Worm (Caenorhabditis elegans) whole organism, midembryonic: ENCODE results near the gene set-15.

ENCODE experiments used
- T22C8.4 ChIP-seq: fragments of 200-800 bp; sonication (Bioruptor generic); IDR thresholded peaks from 2 replicates; pipeline ENCODE4 v1.3.6; 2022; ENCODE audit warnings: missing genetic modification characterization, missing compliant biosample characterization
- cog-1 ChIP-seq: sonication (generic microtip); optimal IDR thresholded peaks from 2 replicates; lab custom pipeline; 2016; ENCODE audit warnings: missing genetic modification characterization, missing compliant biosample characterization
- flt-1 ChIP-seq: fragments of 200-800 bp; sonication (Bioruptor generic); IDR thresholded peaks from 2 replicates; pipeline ENCODE4 v1.3.6; 2022; ENCODE audit warnings: missing genetic modification characterization, missing compliant biosample characterization
- klf-2 ChIP-seq: fragments of 200-800 bp; sonication (Bioruptor generic); conservative IDR thresholded peaks from 2 replicates; pipeline ENCODE4 v1.3.6; 2022; ENCODE audit warnings: missing genetic modification reagents, missing genetic modification characterization, missing compliant biosample characterization
- med-1 ChIP-seq: sonication (generic microtip); optimal IDR thresholded peaks from 2 replicates; lab custom pipeline; 2017; ENCODE audit warnings: missing genetic modification characterization, mild to moderate bottlenecking, missing compliant biosample characterization, antibody characterized with exemption, missing genetic modification reagents; ENCODE audit not compliant: insufficient read depth
- ref-1 ChIP-seq: fragments of 200-800 bp; sonication (Bioruptor generic); conservative IDR thresholded peaks from 2 replicates; pipeline ENCODE4 v1.3.6; 2022; ENCODE audit warnings: missing genetic modification reagents, missing genetic modification characterization, missing compliant biosample characterization
- tab-1 ChIP-seq: fragments of 200-800 bp; sonication (Bioruptor generic); IDR thresholded peaks from 2 replicates; pipeline ENCODE4 v1.3.6; 2022; ENCODE audit warnings: missing genetic modification characterization, missing compliant biosample characterization
- ztf-23 ChIP-seq: fragments of 200-800 bp; sonication (Bioruptor generic); IDR thresholded peaks from 2 replicates; pipeline ENCODE4 v1.3.6; 2022; ENCODE audit warnings: missing genetic modification reagents, missing genetic modification characterization, missing compliant biosample characterization
- ztf-29 ChIP-seq: fragments of 200-800 bp; sonication (Bioruptor generic); IDR thresholded peaks from 2 replicates; pipeline ENCODE4 v1.3.6; 2022; ENCODE audit warnings: missing genetic modification reagents, missing genetic modification characterization, missing compliant biosample characterization

DNA sequence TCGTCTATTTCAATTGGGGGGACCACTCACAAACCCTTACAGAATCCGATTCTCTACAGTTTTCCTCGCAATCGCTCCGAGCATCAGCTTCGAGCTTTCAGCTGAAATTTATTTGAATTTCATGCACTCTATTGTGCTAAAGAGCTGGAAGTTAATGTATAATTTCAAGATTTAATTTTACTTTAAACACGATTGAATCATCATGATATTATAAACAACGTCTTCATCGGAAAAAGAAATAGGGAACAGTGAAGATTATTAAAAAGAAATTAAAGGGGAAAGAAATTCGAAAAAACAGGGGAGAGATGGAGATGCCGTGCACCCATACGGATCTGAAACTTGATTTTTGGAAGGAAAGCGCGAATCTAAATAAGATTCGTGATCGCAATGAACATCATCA, 35.9 kb downstream of the set-15 start, which contains the start of gene hoe-1:
- TF ChIP-seq T22C8.4: no peak
- no peak for TF ChIP-seq cog-1 (tag; lab: Kevin White, UChicago)
- no peak for TF ChIP-seq flt-1 (GFP tag; lab: Robert Waterston, UW)
- TF ChIP-seq ztf-29 (GFP tag; lab: Robert Waterston, UW): no peak
- no peak for TF ChIP-seq tab-1 (GFP tag; lab: Robert Waterston, UW)
- no peak for TF ChIP-seq ref-1 (GFP tag; lab: Robert Waterston, UW)
- no peak for TF ChIP-seq ztf-23 (GFP tag; lab: Robert Waterston, UW)
- no peak for TF ChIP-seq med-1 (GFP tag; lab: Kevin White, UChicago)
- TF ChIP-seq klf-2 (GFP tag; lab: Robert Waterston, UW): no peak
